Fruit fly (Drosophila melanogaster) whole organism, embryonic: ENCODE results near the gene CheA75a.

Experiments
- az2 ChIP-seq: fragments of 200-800 bp; sonication (Bioruptor generic); optimal IDR thresholded peaks from 3 replicates; lab custom pipeline; 2016; ENCODE audit warnings: missing biosample characterization, missing genetic modification characterization
- gsb-n ChIP-seq: fragments of 200-800 bp; sonication (Bioruptor generic); optimal IDR thresholded peaks from 3 replicates; lab custom pipeline; 2018; ENCODE audit warnings: missing biosample characterization, mild to moderate bottlenecking, missing genetic modification characterization
- kay ChIP-seq: fragments of 200-800 bp; sonication (Bioruptor generic); optimal IDR thresholded peaks from 2 replicates; lab custom pipeline; 2016; ENCODE audit warnings: missing biosample characterization, missing genetic modification characterization
- kni ChIP-seq: fragments of 200-800 bp; sonication (Bioruptor generic); optimal IDR thresholded peaks from 3 replicates; lab custom pipeline; 2017; ENCODE audit warnings: mild to moderate bottlenecking, missing biosample characterization, missing genetic modification reagents, missing genetic modification characterization
- ttk ChIP-seq: fragments of 200-800 bp; sonication (Bioruptor generic); IDR thresholded peaks from 2 replicates; pipeline ENCODE4 v2.1.2; 2022; ENCODE audit warnings: missing biosample characterization, missing genetic modification characterization

dm6 chr3L:18213745-18214144 lies 38.1 kb upstream of the CheA75a start:
- TF ChIP-seq ttk (GFP tag; lab: Robert Waterston, UW): peak; percentile 6; the same call in 1 of the 2 replicates
- peak; percentile 52 for TF ChIP-seq kni (GFP tag; lab: Kevin White, UChicago)
- TF ChIP-seq gsb-n (tag; lab: Kevin White, UChicago): no peak
- no peak for TF ChIP-seq kay (GFP tag; lab: Kevin White, UChicago)
- no peak for TF ChIP-seq az2 (GFP tag; lab: Kevin White, UChicago)
